Worm (Caenorhabditis elegans) whole organism, L1 larva: ENCODE measurements around the gene B0280.11.
A peak's percentile ranks its signal among the peaks of the same experiment; 100 is the strongest.

ENCODE experiments used
- C04F5.9 ChIP-seq: sonication (generic microtip); optimal IDR thresholded peaks from 2 replicates; lab custom pipeline; 2016; ENCODE audit warnings: missing genetic modification characterization, missing compliant biosample characterization
- C16A3.4 ChIP-seq: fragments of 150-350 bp; optimal IDR thresholded peaks from 2 replicates; lab custom pipeline; 2014; ENCODE audit warnings: missing biosample characterization, missing genetic modification characterization
- Y116A8C.19 ChIP-seq: sonication (generic microtip); optimal IDR thresholded peaks from 2 replicates; lab custom pipeline; 2016; ENCODE audit warnings: missing compliant biosample characterization, missing genetic modification characterization, borderline replicate concordance
- aly-2 ChIP-seq: fragments of 150-350 bp; optimal IDR thresholded peaks from 2 replicates; lab custom pipeline; 2014; ENCODE audit warnings: missing biosample characterization, missing genetic modification characterization
- blmp-1 ChIP-seq: fragments of 150-350 bp; optimal IDR thresholded peaks from 2 replicates; lab custom pipeline; 2014; ENCODE audit warnings: missing biosample characterization, missing genetic modification characterization
- ceh-63 ChIP-seq: fragments of 200-800 bp; sonication (Bioruptor generic); optimal IDR thresholded peaks from 2 replicates; lab custom pipeline; 2018; ENCODE audit warnings: mild to moderate bottlenecking, missing genetic modification characterization, missing compliant biosample characterization
- ceh-8 ChIP-seq: fragments of 200-800 bp; sonication (Bioruptor generic); optimal IDR thresholded peaks from 2 replicates; lab custom pipeline; 2018; ENCODE audit warnings: mild to moderate bottlenecking, missing genetic modification characterization, moderate library complexity, missing compliant biosample characterization
- ceh-88 ChIP-seq: fragments of 200-800 bp; sonication (Bioruptor generic); IDR thresholded peaks from 2 replicates; pipeline ENCODE4 v1.3.6; 2022; ENCODE audit warnings: missing genetic modification characterization, missing compliant biosample characterization
- dpl-1 ChIP-seq, 3 experiments: fragments of 150-350 bp in 2 of 3; sonication (generic microtip) in 1 of 3; optimal IDR thresholded peaks; 2 replicates each; lab custom pipeline; 2014 to 2017; ENCODE audit warnings: missing biosample characterization in 3 of 3, missing genetic modification characterization in 3 of 3, missing genetic modification reagents in 3 of 3
- dsc-1 ChIP-seq: sonication (generic microtip); optimal IDR thresholded peaks from 2 replicates; lab custom pipeline; 2016; ENCODE audit warnings: mild to moderate bottlenecking, missing genetic modification characterization, missing compliant biosample characterization
- efl-1 ChIP-seq, 4 experiments: fragments of 150-350 bp; optimal IDR thresholded peaks in 3 of 4; peaks in 1 of 4; 1 replicate in 1 of 4; 2 replicates in 3 of 4; lab custom pipeline; 2014; ENCODE audit warnings: missing biosample characterization in 2 of 4, missing genetic modification characterization in 2 of 4, missing genetic modification reagents in 2 of 4
- efl-3 ChIP-seq: fragments of 200-800 bp; sonication (Bioruptor generic); optimal IDR thresholded peaks from 2 replicates; lab custom pipeline; 2018; ENCODE audit warnings: mild to moderate bottlenecking, missing genetic modification characterization, missing compliant biosample characterization
- egl-13 ChIP-seq: sonication (generic microtip); optimal IDR thresholded peaks from 2 replicates; lab custom pipeline; 2016; ENCODE audit warnings: missing genotype, missing genetic modification reagents, missing genetic modification characterization, missing compliant biosample characterization
- ets-5 ChIP-seq: fragments of 200-800 bp; sonication (Bioruptor generic); IDR thresholded peaks from 2 replicates; pipeline ENCODE4 v1.3.6; 2022; ENCODE audit warnings: missing genetic modification characterization, missing compliant biosample characterization
- fkh-10 ChIP-seq: sonication (generic microtip); optimal IDR thresholded peaks from 2 replicates; lab custom pipeline; 2017; ENCODE audit warnings: missing biosample characterization, missing genetic modification reagents, missing genetic modification characterization
- fkh-4 ChIP-seq: sonication (generic microtip); optimal IDR thresholded peaks from 2 replicates; lab custom pipeline; 2016; ENCODE audit warnings: missing compliant biosample characterization, missing genetic modification characterization, borderline replicate concordance
- fkh-8 ChIP-seq: sonication (generic microtip); optimal IDR thresholded peaks from 2 replicates; lab custom pipeline; 2016; ENCODE audit warnings: mild to moderate bottlenecking, missing genetic modification characterization, missing compliant biosample characterization
- irx-1 ChIP-seq: sonication (generic microtip); optimal IDR thresholded peaks from 2 replicates; lab custom pipeline; 2016; ENCODE audit warnings: missing genetic modification characterization, missing compliant biosample characterization
- jun-1 ChIP-seq: fragments of 150-350 bp; optimal IDR thresholded peaks from 2 replicates; lab custom pipeline; 2014; ENCODE audit warnings: missing biosample characterization, missing genetic modification reagents, missing genetic modification characterization
- lin-35 ChIP-seq, 2 experiments: fragments of 150-350 bp; optimal IDR thresholded peaks; 2 replicates each; lab custom pipeline; 2014; ENCODE audit warnings: missing biosample characterization in 2 of 2, missing genetic modification characterization in 2 of 2, missing genetic modification reagents in 2 of 2
- lin-39 ChIP-seq: fragments of 150-350 bp; optimal IDR thresholded peaks from 2 replicates; lab custom pipeline; 2014; ENCODE audit warnings: missing biosample characterization, missing genetic modification reagents, missing genetic modification characterization
- lsy-2 ChIP-seq, 2 experiments: fragments of 150-350 bp; optimal IDR thresholded peaks; 2 replicates each; lab custom pipeline; 2014; ENCODE audit warnings: missing biosample characterization in 2 of 2, missing genetic modification characterization in 2 of 2
- mab-9 ChIP-seq: fragments of 200-800 bp; sonication (Bioruptor generic); IDR thresholded peaks from 2 replicates; pipeline ENCODE4 v1.3.6; 2022; ENCODE audit warnings: missing genetic modification reagents, missing genetic modification characterization, missing compliant biosample characterization
- mdl-1 ChIP-seq, 2 experiments: fragments of 150-350 bp; optimal IDR thresholded peaks; 2 replicates each; lab custom pipeline; 2014 to 2017; ENCODE audit warnings: missing biosample characterization in 2 of 2, missing genetic modification characterization in 2 of 2, inconsistent platforms in 1 of 2
- nhr-11 ChIP-seq: fragments of 150-350 bp; optimal IDR thresholded peaks from 2 replicates; lab custom pipeline; 2014; ENCODE audit warnings: missing biosample characterization, missing genetic modification characterization
- nhr-12 ChIP-seq: sonication (generic microtip); optimal IDR thresholded peaks from 2 replicates; lab custom pipeline; 2017; ENCODE audit warnings: missing biosample characterization, missing genetic modification characterization
- nhr-19 ChIP-seq: fragments of 200-800 bp; sonication (Bioruptor generic); conservative IDR thresholded peaks from 2 replicates; pipeline ENCODE4 v1.3.6; 2022; ENCODE audit warnings: missing genetic modification characterization, missing compliant biosample characterization
- nhr-237 ChIP-seq: fragments of 150-350 bp; optimal IDR thresholded peaks from 2 replicates; lab custom pipeline; 2014; ENCODE audit warnings: missing biosample characterization, missing genetic modification characterization
- nhr-47 ChIP-seq: sonication (generic microtip); optimal IDR thresholded peaks from 2 replicates; lab custom pipeline; 2016; ENCODE audit warnings: mild to moderate bottlenecking, missing genetic modification characterization, moderate library complexity, missing compliant biosample characterization
- nhr-76 ChIP-seq: sonication (generic microtip); optimal IDR thresholded peaks from 2 replicates; lab custom pipeline; 2017; ENCODE audit warnings: missing biosample characterization, missing genetic modification characterization
- nhr-84 ChIP-seq: sonication (generic microtip); optimal IDR thresholded peaks from 2 replicates; lab custom pipeline; 2017; ENCODE audit warnings: missing biosample characterization, missing genetic modification characterization
- nhr-85 ChIP-seq: sonication (generic microtip); peaks from one replicate; lab custom pipeline; 2016; ENCODE audit warnings: missing genetic modification characterization, inconsistent platforms, missing compliant biosample characterization
- nhr-90 ChIP-seq: sonication (generic microtip); optimal IDR thresholded peaks from 2 replicates; lab custom pipeline; 2016; ENCODE audit warnings: mild to moderate bottlenecking, missing genetic modification characterization, missing compliant biosample characterization; ENCODE audit not compliant: poor library complexity
- pax-3 ChIP-seq: fragments of 200-800 bp; sonication (Bioruptor generic); optimal IDR thresholded peaks from 2 replicates; lab custom pipeline; 2018; ENCODE audit warnings: mild to moderate bottlenecking, missing genetic modification characterization, moderate library complexity, missing compliant biosample characterization
- pqm-1 ChIP-seq: sonication (generic microtip); optimal IDR thresholded peaks from 3 replicates; lab custom pipeline; 2017; ENCODE audit warnings: missing biosample characterization, missing genetic modification characterization
- skn-1 ChIP-seq: fragments of 150-350 bp; optimal IDR thresholded peaks from 2 replicates; lab custom pipeline; 2014; ENCODE audit warnings: missing biosample characterization, missing genetic modification characterization
- sox-4 ChIP-seq: sonication (generic microtip); optimal IDR thresholded peaks from 2 replicates; lab custom pipeline; 2016; ENCODE audit warnings: missing genetic modification characterization, missing compliant biosample characterization
- sup-37 ChIP-seq: fragments of 200-800 bp; sonication (Bioruptor generic); optimal IDR thresholded peaks from 2 replicates; lab custom pipeline; 2018; ENCODE audit warnings: mild to moderate bottlenecking, missing genetic modification characterization, missing compliant biosample characterization
- unc-130 ChIP-seq: fragments of 150-350 bp; optimal IDR thresholded peaks from 2 replicates; lab custom pipeline; 2017; ENCODE audit warnings: missing biosample characterization, missing genetic modification characterization, inconsistent platforms
- unc-30 ChIP-seq: sonication (generic microtip); optimal IDR thresholded peaks from 2 replicates; lab custom pipeline; 2017; ENCODE audit warnings: missing biosample characterization, missing genetic modification characterization
- vab-15 ChIP-seq: sonication (generic microtip); optimal IDR thresholded peaks from 2 replicates; lab custom pipeline; 2017; ENCODE audit warnings: missing genotype, mild to moderate bottlenecking, missing genetic modification characterization, missing compliant biosample characterization
- zag-1 ChIP-seq: fragments of 150-350 bp; optimal IDR thresholded peaks from 2 replicates; lab custom pipeline; 2014; ENCODE audit warnings: missing biosample characterization, missing genetic modification characterization
- ztf-11 ChIP-seq, 2 experiments: sonication (generic microtip); optimal IDR thresholded peaks; 2 replicates each; lab custom pipeline; 2016 to 2017; ENCODE audit warnings: missing genetic modification characterization in 2 of 2, missing biosample characterization in 1 of 2, missing compliant biosample characterization in 1 of 2

The B0280.11 gene

DNA sequence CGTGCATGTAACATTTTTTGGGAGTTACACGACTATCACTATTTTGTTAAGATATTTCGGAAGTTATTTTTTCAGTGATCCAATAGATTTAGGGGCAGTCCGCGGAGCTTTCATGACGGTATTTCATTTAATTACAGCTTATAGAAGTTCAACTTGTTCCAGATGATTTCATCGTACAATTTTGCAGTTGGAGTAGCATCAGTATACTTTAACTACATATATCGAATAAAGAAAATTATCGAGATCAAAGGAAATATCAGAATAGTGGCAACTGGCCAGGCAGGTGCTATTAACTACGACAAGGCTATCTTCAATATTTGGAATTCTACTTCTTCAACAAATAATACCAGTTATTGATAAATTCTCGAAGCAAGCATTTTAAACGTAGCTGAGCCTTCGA lies 40.4 kb upstream of the B0280.11 start:
- TF ChIP-seq nhr-11 (tag; lab: Kevin White, UChicago): no peak
- peak in 1 of 2 experiments; percentile 14 for TF ChIP-seq lsy-2 (tag; optimal IDR thresholded peaks at IDR 0.05; lab: Kevin White, UChicago)
- no peak for TF ChIP-seq vab-15 (tag; lab: Kevin White, UChicago)
- TF ChIP-seq nhr-12 (tag; lab: Kevin White, UChicago): no peak
- no peak for TF ChIP-seq fkh-10 (GFP tag; lab: Kevin White, UChicago)
- TF ChIP-seq zag-1 (tag; lab: Kevin White, UChicago): no peak
- no peak for TF ChIP-seq Y116A8C.19 (tag; lab: Kevin White, UChicago)
- TF ChIP-seq sup-37 (GFP tag; lab: Kevin White, UChicago): no peak
- TF ChIP-seq irx-1: no peak
- TF ChIP-seq mab-9 (GFP tag; lab: Robert Waterston, UW): no peak
- no peak for TF ChIP-seq efl-1 (optimal IDR thresholded peaks at IDR 0.05; lab: Kevin White, UChicago)
- TF ChIP-seq efl-1 (GFP tag; optimal IDR thresholded peaks at IDR 0.05 in 1 of 2; lab: Kevin White, UChicago): peak in 1 of 2 experiments; percentile 85
- TF ChIP-seq nhr-85 (tag; lab: Kevin White, UChicago): peak; percentile 46
- TF ChIP-seq ets-5 (GFP tag; lab: Robert Waterston, UW): no peak
- no peak for TF ChIP-seq nhr-19 (GFP tag; lab: Robert Waterston, UW)
- TF ChIP-seq nhr-47: no peak
- TF ChIP-seq nhr-90 (tag; lab: Kevin White, UChicago): no peak
- TF ChIP-seq nhr-76 (tag; lab: Kevin White, UChicago): no peak
- TF ChIP-seq nhr-237 (tag; lab: Kevin White, UChicago): no peak
- TF ChIP-seq, all 84 proteins: peak for 3

- TF ChIP-seq fkh-10 (GFP tag; lab: Kevin White, UChicago) (no peak), aly-2 (tag; lab: Kevin White, UChicago) (no peak), nhr-237 (tag; lab: Kevin White, UChicago) (no peak), unc-30 (tag; lab: Kevin White, UChicago) (no peak), pax-3 (no peak), lin-35 (GFP tag; optimal IDR thresholded peaks at IDR 0.05; lab: Kevin White, UChicago) (no peak), lsy-2 (tag; optimal IDR thresholded peaks at IDR 0.05; lab: Kevin White, UChicago) (no peak), nhr-47 (no peak), vab-15 (tag; lab: Kevin White, UChicago) (no peak), efl-3 (GFP tag; lab: Kevin White, UChicago) (no peak), irx-1 (no peak), ceh-8 (no peak), egl-13 (tag; lab: Kevin White, UChicago) (no peak), ceh-88 (GFP tag; lab: Robert Waterston, UW) (no peak)
Observed at ce11 chrIII:7170090-7170489, 32.0 kb upstream of the B0280.11 start.

- TF ChIP-seq dsc-1 (tag; lab: Kevin White, UChicago): no peak
- TF ChIP-seq zag-1 (tag; lab: Kevin White, UChicago): no peak
- no peak for TF ChIP-seq mab-9 (GFP tag; lab: Robert Waterston, UW)
- TF ChIP-seq blmp-1 (tag; lab: Kevin White, UChicago): peak; percentile 12
- TF ChIP-seq fkh-8 (tag; lab: Kevin White, UChicago): no peak
- no peak for TF ChIP-seq vab-15 (tag; lab: Kevin White, UChicago)
- no peak for TF ChIP-seq nhr-84
- TF ChIP-seq, all 84 proteins: peak for 1
Observed at ce11 chrIII:7167568-7167937, 29.5 kb upstream of the B0280.11 start, which contains the start of gene acs-4. Gene acs-4, plus strand, starts transcription at chrIII:7167838.

DNA sequence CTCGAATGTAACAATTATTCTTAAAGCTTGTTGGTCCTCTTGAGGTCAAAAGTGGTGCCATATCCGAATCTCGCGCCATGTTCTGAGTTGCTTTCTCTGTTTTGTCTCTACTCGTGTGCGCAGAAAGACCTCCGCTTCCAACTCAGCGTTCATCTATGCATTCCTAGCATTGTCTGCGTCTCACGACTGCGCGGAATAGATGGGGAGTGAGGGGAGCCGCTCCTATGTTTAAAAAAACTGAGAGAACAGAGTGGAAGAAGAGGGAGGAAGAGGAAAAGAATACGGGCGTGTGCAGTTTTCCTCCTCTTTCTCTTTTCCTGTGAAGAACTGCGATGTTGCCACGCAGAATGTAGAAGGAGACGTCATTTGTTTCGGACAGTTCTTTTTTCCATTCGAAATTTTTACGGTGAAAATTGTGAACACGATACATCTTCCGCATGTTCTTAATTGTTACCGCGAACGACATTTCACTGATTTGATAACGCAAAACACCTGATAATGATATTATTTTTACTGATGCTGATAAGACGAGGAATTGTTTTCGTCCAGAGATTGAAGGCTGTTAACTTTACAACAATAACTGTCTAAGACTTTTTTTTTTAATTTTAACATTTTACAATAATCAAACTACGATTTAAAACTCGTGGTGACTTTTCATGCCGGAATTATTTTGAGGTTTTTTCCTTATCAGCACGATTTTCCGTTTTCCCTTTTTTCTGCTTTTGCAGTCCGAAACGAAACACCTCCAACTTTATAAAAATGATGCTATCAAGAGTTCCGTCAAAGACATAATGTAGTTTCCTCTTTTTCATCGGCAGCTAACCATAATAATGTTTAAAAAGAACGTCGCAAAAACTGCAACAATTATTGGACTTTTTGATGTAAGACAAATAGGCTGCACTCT lies 28.8 kb upstream of the B0280.11 start:
- peak in 1 of 2 experiments; percentile 40 for TF ChIP-seq mdl-1 (tag; optimal IDR thresholded peaks at IDR 0.05; lab: Kevin White, UChicago)
- TF ChIP-seq skn-1 (tag; lab: Kevin White, UChicago): peak; percentile 51
- no peak for TF ChIP-seq lin-39
- no peak for TF ChIP-seq Y116A8C.19 (tag; lab: Kevin White, UChicago)
- TF ChIP-seq efl-3 (GFP tag; lab: Kevin White, UChicago): no peak
- TF ChIP-seq C04F5.9 (tag; lab: Kevin White, UChicago): no peak
- TF ChIP-seq ceh-63 (GFP tag; lab: Kevin White, UChicago): no peak
- no peak for TF ChIP-seq ets-5 (GFP tag; lab: Robert Waterston, UW)
- TF ChIP-seq lsy-2 (tag; optimal IDR thresholded peaks at IDR 0.05; lab: Kevin White, UChicago): peak; percentile 12 to 63
- no peak for TF ChIP-seq zag-1 (tag; lab: Kevin White, UChicago)
- no peak for TF ChIP-seq sox-4 (tag; lab: Kevin White, UChicago)
- TF ChIP-seq jun-1 (tag; lab: Kevin White, UChicago): no peak
- peak in 2 of 3 experiments; percentile 16 to 49 for TF ChIP-seq dpl-1 (GFP tag; optimal IDR thresholded peaks at IDR 0.05; lab: Kevin White, UChicago)
- no peak for TF ChIP-seq unc-130 (tag; lab: Kevin White, UChicago)
- TF ChIP-seq C16A3.4 (tag; lab: Kevin White, UChicago): no peak
- no peak for TF ChIP-seq ztf-11 (tag; optimal IDR thresholded peaks at IDR 0.05; lab: Kevin White, UChicago)
- no peak for TF ChIP-seq ceh-8
- no peak for TF ChIP-seq pqm-1 (tag; lab: Kevin White, UChicago)
- no peak for TF ChIP-seq fkh-4 (tag; lab: Kevin White, UChicago)
- no peak for TF ChIP-seq irx-1
